Worm (Caenorhabditis elegans) whole organism, L4 larva: ENCODE data around the gene srh-11.

Experiments
- aly-2 ChIP-seq: sonication (generic microtip); optimal IDR thresholded peaks from 2 replicates; lab custom pipeline; 2018; ENCODE audit warnings: missing biosample characterization, missing genetic modification characterization
- ceh-32 ChIP-seq: sonication (generic microtip); optimal IDR thresholded peaks from 2 replicates; lab custom pipeline; 2016; ENCODE audit warnings: mild to moderate bottlenecking, missing genetic modification characterization, missing compliant biosample characterization; ENCODE audit not compliant: poor library complexity
- ces-1 ChIP-seq: fragments of 150-350 bp; sonication (generic microtip); optimal IDR thresholded peaks from 4 replicates; lab custom pipeline; 2014; ENCODE audit warnings: missing biosample characterization, missing genetic modification reagents, missing genetic modification characterization
- dve-1 ChIP-seq: sonication (generic microtip); optimal IDR thresholded peaks from 2 replicates; lab custom pipeline; 2017; ENCODE audit warnings: antibody characterized with exemption, mild to moderate bottlenecking, missing genetic modification characterization, missing compliant biosample characterization; ENCODE audit not compliant: insufficient read depth
- egl-27 ChIP-seq: sonication (generic microtip); optimal IDR thresholded peaks from 3 replicates; lab custom pipeline; 2017; ENCODE audit warnings: missing biosample characterization, missing genetic modification reagents, missing genetic modification characterization
- lin-29 ChIP-seq: fragments of 200-800 bp; sonication (Bioruptor generic); IDR thresholded peaks from 2 replicates; pipeline ENCODE4 v1.3.6; 2022; ENCODE audit warnings: missing genetic modification reagents, missing genetic modification characterization, missing compliant biosample characterization
- mes-2 ChIP-seq: sonication (generic microtip); optimal IDR thresholded peaks from 2 replicates; lab custom pipeline; 2016; ENCODE audit warnings: missing genotype, mild to moderate bottlenecking, missing genetic modification characterization, missing compliant biosample characterization; ENCODE audit not compliant: poor library complexity, severe bottlenecking
- snpc-4 ChIP-seq: fragments of 150-350 bp; optimal IDR thresholded peaks from 2 replicates; lab custom pipeline; 2014; ENCODE audit warnings: missing biosample characterization, missing genetic modification characterization

- TF ChIP-seq mes-2 (tag; lab: Kevin White, UChicago) (no peak), snpc-4 (tag; lab: Kevin White, UChicago) (no peak), lin-29 (GFP tag; lab: Robert Waterston, UW) (no peak), ceh-32 (no peak), ces-1 (GFP tag; lab: Kevin White, UChicago) (no peak), aly-2 (tag; lab: Kevin White, UChicago) (no peak), egl-27 (tag; lab: Kevin White, UChicago) (no peak), dve-1 (tag; lab: Kevin White, UChicago) (no peak)
Observed at ce11 chrX:8307600-8307999, 11.2 kb downstream of the srh-11 start, which contains the start of gene R09F10.5.
